Fruit fly (Drosophila melanogaster): ENCODE measurements around the gene Afg3l2.

Afg3l2 gene

DNA sequence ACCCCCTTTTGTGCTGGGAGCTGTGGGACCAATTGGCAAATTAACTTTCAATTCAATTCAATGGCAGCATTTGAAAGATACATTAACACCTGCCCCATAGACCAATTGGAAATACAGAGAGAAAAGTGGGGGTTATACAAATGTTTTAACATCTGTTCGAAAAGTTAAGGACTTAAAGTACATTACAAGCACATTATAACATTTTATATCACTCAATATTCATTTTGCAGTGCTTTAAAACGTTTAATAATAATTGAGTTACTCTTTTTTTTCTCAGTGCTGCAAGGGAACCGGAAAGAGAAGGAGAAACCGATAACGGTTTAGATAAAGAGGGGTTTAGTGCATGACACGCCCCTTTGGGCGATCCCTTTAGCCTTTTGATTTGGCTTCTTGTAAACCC lies 32.5 kb downstream of the Afg3l2 start (continued):
- TF ChIP-seq mam (GFP tag; optimal IDR thresholded peaks at IDR 0.05) (no peak), Lhr (GFP tag; optimal IDR thresholded peaks at IDR 0.05) (no peak), CG3163 (GFP tag; optimal IDR thresholded peaks at IDR 0.05) (no peak), Spps (tag; optimal IDR thresholded peaks at IDR 0.05) (no peak), CG11247 (GFP tag; IDR thresholded peaks at IDR 0.05) (no peak), CG17359 (tag; optimal IDR thresholded peaks at IDR 0.05) (peak; percentile 26), CG10321 (GFP tag; IDR thresholded peaks at IDR 0.05) (no peak), CG2678 (tag; optimal IDR thresholded peaks at IDR 0.05) (peak; percentile 49), tio (GFP tag; optimal IDR thresholded peaks at IDR 0.05) (peak; percentile 10), CG8359 (GFP tag; optimal IDR thresholded peaks at IDR 0.05; ENCODE audit: borderline replicate concordance) (no peak), Hr3 (GFP tag; optimal IDR thresholded peaks at IDR 0.05) (peak; percentile 7), CG2116 (GFP tag; optimal IDR thresholded peaks at IDR 0.05) (no peak), CG6689 (GFP tag; IDR thresholded peaks at IDR 0.05) (0 out of 2 replicates have a peak, but pooled peaks have one; percentile 18), chinmo (GFP tag; IDR thresholded peaks at IDR 0.05; ENCODE audit: partially characterized antibody) (no peak), CG12391 (tag; optimal IDR thresholded peaks at IDR 0.05) (no peak), CG6654 (GFP tag; optimal IDR thresholded peaks at IDR 0.05) (no peak), Fer3 (tag; optimal IDR thresholded peaks at IDR 0.05) (peak; percentile 9), Rx (GFP tag; IDR thresholded peaks at IDR 0.05) (no peak), tap (tag; optimal IDR thresholded peaks at IDR 0.05) (peak; percentile 4), klu (GFP tag; IDR thresholded peaks at IDR 0.05) (no peak), ham (GFP tag; IDR thresholded peaks at IDR 0.05) (no peak), Xbp1 (GFP tag; optimal IDR thresholded peaks at IDR 0.05) (peak; percentile 12), amos (GFP tag; IDR thresholded peaks at IDR 0.05; ENCODE audit: partially characterized antibody) (no peak), zfh2 (GFP tag; optimal IDR thresholded peaks at IDR 0.05) (no peak), Taf1 (GFP tag; IDR thresholded peaks at IDR 0.05) (no peak), Rfx (GFP tag; IDR thresholded peaks at IDR 0.05) (no peak), dmrt99B (tag; optimal IDR thresholded peaks at IDR 0.05) (peak; percentile 32), Sin3A (optimal IDR thresholded peaks at IDR 0.05) (no peak), luna (GFP tag; optimal IDR thresholded peaks at IDR 0.05) (no peak), CG4360 (GFP tag; IDR thresholded peaks at IDR 0.05) (no peak), dm (GFP tag; optimal IDR thresholded peaks at IDR 0.05) (no peak), Doc2 (GFP tag; IDR thresholded peaks at IDR 0.05) (no peak), CG31441 (GFP tag; IDR thresholded peaks at IDR 0.05) (0 out of 2 replicates have a peak, but pooled peaks have one; percentile 35), NC2α (GFP tag; optimal IDR thresholded peaks at IDR 0.05) (no peak), her (GFP tag; optimal IDR thresholded peaks at IDR 0.05) (no peak), CG18599 (GFP tag; optimal IDR thresholded peaks at IDR 0.05) (peak; percentile 24), CG14014 (GFP tag; IDR thresholded peaks at IDR 0.05) (no peak), CG10366 (GFP tag; IDR thresholded peaks at IDR 0.05) (no peak; the same call in 1 of the 2 replicates), ssp (GFP tag; IDR thresholded peaks at IDR 0.05) (peak; percentile 29; the same call in 1 of the 2 replicates), CG32772 (GFP tag; IDR thresholded peaks at IDR 0.05) (no peak), CG1647 (GFP tag; optimal IDR thresholded peaks at IDR 0.05) (no peak), cad (GFP tag; optimal IDR thresholded peaks at IDR 0.05) (no peak), CG7839 (tag; optimal IDR thresholded peaks at IDR 0.05) (peak; percentile 45), CG13424 (tag; optimal IDR thresholded peaks at IDR 0.05) (peak; percentile 25), bsh (GFP tag; optimal IDR thresholded peaks at IDR 0.05) (no peak), gro (GFP tag; optimal IDR thresholded peaks at IDR 0.05) (no peak), h (optimal IDR thresholded peaks at IDR 0.05) (no peak), Pdp1 (GFP tag; optimal IDR thresholded peaks at IDR 0.05) (no peak), TFAM (GFP tag; optimal IDR thresholded peaks at IDR 0.05) (no peak), Fer1 (GFP tag; optimal IDR thresholded peaks at IDR 0.05) (peak; percentile 6), D19A (tag; optimal IDR thresholded peaks at IDR 0.05) (peak; percentile 9), tup (GFP tag; optimal IDR thresholded peaks at IDR 0.05) (no peak)
